Worm (Caenorhabditis elegans) whole organism, midembryonic: Measurements from ENCODE around the gene T25C12.3.

ENCODE experiments used
- T22C8.4 ChIP-seq: fragments of 200-800 bp; sonication (Bioruptor generic); IDR thresholded peaks from 2 replicates; pipeline ENCODE4 v1.3.6; 2022; ENCODE audit warnings: missing genetic modification characterization, missing compliant biosample characterization
- cog-1 ChIP-seq: sonication (generic microtip); optimal IDR thresholded peaks from 2 replicates; lab custom pipeline; 2016; ENCODE audit warnings: missing genetic modification characterization, missing compliant biosample characterization
- flt-1 ChIP-seq: fragments of 200-800 bp; sonication (Bioruptor generic); IDR thresholded peaks from 2 replicates; pipeline ENCODE4 v1.3.6; 2022; ENCODE audit warnings: missing genetic modification characterization, missing compliant biosample characterization
- klf-2 ChIP-seq: fragments of 200-800 bp; sonication (Bioruptor generic); conservative IDR thresholded peaks from 2 replicates; pipeline ENCODE4 v1.3.6; 2022; ENCODE audit warnings: missing genetic modification reagents, missing genetic modification characterization, missing compliant biosample characterization
- med-1 ChIP-seq: sonication (generic microtip); optimal IDR thresholded peaks from 2 replicates; lab custom pipeline; 2017; ENCODE audit warnings: missing genetic modification characterization, mild to moderate bottlenecking, missing compliant biosample characterization, antibody characterized with exemption, missing genetic modification reagents; ENCODE audit not compliant: insufficient read depth
- ref-1 ChIP-seq: fragments of 200-800 bp; sonication (Bioruptor generic); conservative IDR thresholded peaks from 2 replicates; pipeline ENCODE4 v1.3.6; 2022; ENCODE audit warnings: missing genetic modification reagents, missing genetic modification characterization, missing compliant biosample characterization
- tab-1 ChIP-seq: fragments of 200-800 bp; sonication (Bioruptor generic); IDR thresholded peaks from 2 replicates; pipeline ENCODE4 v1.3.6; 2022; ENCODE audit warnings: missing genetic modification characterization, missing compliant biosample characterization
- ztf-23 ChIP-seq: fragments of 200-800 bp; sonication (Bioruptor generic); IDR thresholded peaks from 2 replicates; pipeline ENCODE4 v1.3.6; 2022; ENCODE audit warnings: missing genetic modification reagents, missing genetic modification characterization, missing compliant biosample characterization
- ztf-29 ChIP-seq: fragments of 200-800 bp; sonication (Bioruptor generic); IDR thresholded peaks from 2 replicates; pipeline ENCODE4 v1.3.6; 2022; ENCODE audit warnings: missing genetic modification reagents, missing genetic modification characterization, missing compliant biosample characterization

T25C12.3 gene

ce11 chrX:11499738-11500137 is at the start of gene T25C12.3:
Gene T25C12.3, minus strand, starts transcription at chrX:11499999.
- no peak for TF ChIP-seq flt-1
- TF ChIP-seq T22C8.4 (GFP tag; lab: Robert Waterston, UW): no peak
- no peak for TF ChIP-seq tab-1 (GFP tag; lab: Robert Waterston, UW)
- TF ChIP-seq ref-1 (GFP tag; lab: Robert Waterston, UW): no peak
- TF ChIP-seq ztf-23: no peak
- no peak for TF ChIP-seq cog-1 (tag; lab: Kevin White, UChicago)
- no peak for TF ChIP-seq ztf-29 (GFP tag; lab: Robert Waterston, UW)
- no peak for TF ChIP-seq med-1
- TF ChIP-seq klf-2 (GFP tag; lab: Robert Waterston, UW): no peak

DNA sequence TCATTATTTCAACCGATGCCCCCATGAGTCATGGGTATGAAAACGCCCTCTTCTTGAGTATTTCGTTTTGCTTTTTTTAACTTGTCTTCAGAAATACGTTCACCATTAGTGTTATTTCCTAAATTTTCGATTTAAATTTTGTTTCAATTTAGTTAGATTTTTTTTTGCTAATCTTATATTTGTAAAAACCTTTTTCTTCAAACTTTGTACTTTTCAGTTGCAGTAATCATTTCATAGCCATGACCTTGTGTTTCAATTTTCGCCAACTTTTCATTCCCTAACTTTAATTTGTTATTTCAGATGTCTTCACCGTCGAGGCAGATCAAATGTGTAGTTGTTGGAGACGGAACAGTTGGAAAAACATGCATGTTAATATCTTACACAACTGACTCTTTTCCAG is 48.5 kb upstream of the T25C12.3 start, which contains the start of gene mig-2:
mig-2 (plus strand) TSS at position 301 of the 400 bp plus-strand sequence.
- TF ChIP-seq cog-1 (tag; lab: Kevin White, UChicago): no peak
- TF ChIP-seq ztf-23: no peak
- no peak for TF ChIP-seq med-1
- TF ChIP-seq T22C8.4 (GFP tag; lab: Robert Waterston, UW): no peak
- no peak for TF ChIP-seq ztf-29 (GFP tag; lab: Robert Waterston, UW)
- TF ChIP-seq flt-1: no peak
- TF ChIP-seq tab-1 (GFP tag; lab: Robert Waterston, UW): no peak
- no peak for TF ChIP-seq ref-1 (GFP tag; lab: Robert Waterston, UW)
- no peak for TF ChIP-seq klf-2 (GFP tag; lab: Robert Waterston, UW)

DNA sequence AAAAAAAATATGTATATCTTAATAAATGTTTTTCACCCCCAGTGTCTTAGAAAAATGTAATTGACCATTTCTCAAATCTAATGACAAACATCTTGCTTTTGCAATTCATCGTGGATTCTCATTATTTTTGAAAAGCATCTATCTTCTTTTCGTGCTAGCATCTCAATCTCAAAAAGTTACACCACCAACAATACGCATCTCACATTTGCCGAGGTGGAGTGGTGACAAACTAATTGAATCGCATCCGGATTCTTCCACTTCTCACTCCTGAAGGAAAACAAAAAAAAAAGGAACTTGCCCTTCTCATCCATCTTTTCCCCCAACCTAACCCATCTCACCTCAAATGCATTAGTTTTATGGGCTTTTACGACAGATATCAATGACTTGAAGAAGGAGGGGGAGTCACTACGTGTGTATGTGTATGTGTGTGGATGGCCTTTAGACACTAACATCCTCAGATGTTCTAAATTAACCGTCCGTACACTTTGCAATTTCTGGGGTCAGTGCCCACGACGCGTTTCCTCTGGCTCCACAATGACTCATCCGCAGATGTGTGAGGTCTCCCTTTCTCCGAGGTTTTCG is 47.7 kb upstream of the T25C12.3 start:
- no peak for TF ChIP-seq med-1
- no peak for TF ChIP-seq klf-2 (GFP tag; lab: Robert Waterston, UW)
- TF ChIP-seq ref-1 (GFP tag; lab: Robert Waterston, UW): no peak
- no peak for TF ChIP-seq ztf-23

ce11 chrX:11546445-11547275 is 46.9 kb upstream of the T25C12.3 start, which contains the start of gene selt-1.1:
Gene selt-1.1, minus strand, starts transcription at chrX:11546495.
- TF ChIP-seq tab-1 (GFP tag; lab: Robert Waterston, UW) (no peak), T22C8.4 (GFP tag; lab: Robert Waterston, UW) (peak; percentile 86), ztf-29 (GFP tag; lab: Robert Waterston, UW) (no peak), cog-1 (tag; lab: Kevin White, UChicago) (peak; percentile 54)

DNA sequence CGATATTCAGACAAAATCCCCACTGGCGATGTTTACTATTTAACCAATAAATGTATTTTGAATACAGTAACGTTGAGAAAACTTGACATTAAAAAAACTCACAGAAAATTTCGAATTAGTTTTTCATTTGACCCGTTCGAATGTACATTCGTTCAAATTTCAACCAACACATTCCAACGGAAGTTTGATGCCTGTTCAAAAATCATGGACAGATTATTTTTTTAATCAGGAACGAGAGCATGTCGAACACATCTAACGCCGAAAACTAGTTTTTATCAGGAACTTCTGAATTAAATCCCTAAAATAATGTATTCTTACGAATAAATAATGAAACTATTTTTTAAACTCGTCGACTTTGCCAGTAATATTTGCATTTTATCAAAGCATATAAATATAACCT is 41.9 kb upstream of the T25C12.3 start:
- no peak for TF ChIP-seq flt-1
- no peak for TF ChIP-seq cog-1 (tag; lab: Kevin White, UChicago)
- no peak for TF ChIP-seq ztf-23
- TF ChIP-seq ref-1 (GFP tag; lab: Robert Waterston, UW): no peak
- TF ChIP-seq T22C8.4 (GFP tag; lab: Robert Waterston, UW): no peak
- TF ChIP-seq ztf-29 (GFP tag; lab: Robert Waterston, UW): no peak
- TF ChIP-seq klf-2 (GFP tag; lab: Robert Waterston, UW): no peak
- no peak for TF ChIP-seq med-1
- TF ChIP-seq tab-1 (GFP tag; lab: Robert Waterston, UW): no peak

DNA sequence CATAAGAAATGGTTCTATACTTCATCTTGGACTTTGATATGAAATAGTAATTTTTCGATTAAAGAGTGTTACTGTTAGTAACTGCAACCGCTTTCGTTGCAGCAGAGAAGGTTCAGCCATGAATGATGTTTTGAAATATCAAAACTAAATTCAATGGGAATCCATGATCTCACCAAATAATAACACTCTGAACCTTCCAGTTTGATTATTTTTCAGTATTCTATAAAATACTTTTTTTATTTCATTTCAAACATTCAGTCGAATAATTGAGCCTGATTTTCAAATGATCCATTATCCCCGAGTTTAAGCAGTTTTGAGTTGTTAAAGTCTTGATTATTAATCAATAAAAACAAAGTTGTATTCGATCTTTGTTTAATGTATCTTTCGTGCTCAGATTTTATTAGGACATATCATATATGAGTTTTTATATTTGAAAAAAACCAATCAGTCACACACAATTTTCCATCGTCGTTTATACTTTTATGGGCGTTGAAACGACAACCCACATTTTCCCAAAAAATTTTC is 37.5 kb upstream of the T25C12.3 start, which contains the start of gene gcp-2.2:
gcp-2.2 (plus strand) TSS at position 475 of the 525 bp plus-strand sequence.
- TF ChIP-seq T22C8.4 (GFP tag; lab: Robert Waterston, UW) (no peak), ref-1 (GFP tag; lab: Robert Waterston, UW) (no peak), cog-1 (tag; lab: Kevin White, UChicago) (no peak), tab-1 (GFP tag; lab: Robert Waterston, UW) (no peak), ztf-23 (no peak), ztf-29 (GFP tag; lab: Robert Waterston, UW) (no peak), klf-2 (GFP tag; lab: Robert Waterston, UW) (no peak)

- no peak for TF ChIP-seq ztf-23
- no peak for TF ChIP-seq ztf-29 (GFP tag; lab: Robert Waterston, UW)
- no peak for TF ChIP-seq ref-1 (GFP tag; lab: Robert Waterston, UW)
- TF ChIP-seq cog-1 (tag; lab: Kevin White, UChicago): no peak
- no peak for TF ChIP-seq flt-1
- TF ChIP-seq tab-1 (GFP tag; lab: Robert Waterston, UW): no peak
- TF ChIP-seq klf-2 (GFP tag; lab: Robert Waterston, UW): no peak
- no peak for TF ChIP-seq med-1
- TF ChIP-seq T22C8.4 (GFP tag; lab: Robert Waterston, UW): no peak
These were observed 36.6 kb upstream of the T25C12.3 start, which contains the start of gene C35C5.9 for ce11 chrX:11536408-11536807. Gene C35C5.9, plus strand, starts transcription at chrX:11536568.

DNA sequence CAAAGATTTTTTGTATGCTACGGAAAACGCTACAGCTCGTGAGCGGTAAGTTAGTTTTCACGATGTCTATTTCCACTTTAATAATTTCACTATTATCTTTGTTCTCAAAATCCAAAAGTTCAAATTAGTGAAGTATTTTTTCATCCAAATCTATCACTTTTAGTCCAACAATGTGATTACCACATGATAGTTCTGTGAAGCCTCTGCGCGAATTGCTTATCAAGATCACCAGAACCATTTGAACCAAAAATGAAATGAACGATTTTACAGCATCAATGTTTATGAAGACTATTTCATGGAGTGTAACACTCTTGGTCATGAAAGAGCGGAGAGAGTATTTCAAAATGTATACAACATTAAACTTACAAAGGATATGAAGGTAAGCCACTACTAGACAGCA is 34.6 kb upstream of the T25C12.3 start:
- TF ChIP-seq ztf-29 (GFP tag; lab: Robert Waterston, UW) (no peak), ztf-23 (no peak), klf-2 (GFP tag; lab: Robert Waterston, UW) (no peak), tab-1 (GFP tag; lab: Robert Waterston, UW) (no peak), cog-1 (tag; lab: Kevin White, UChicago) (no peak), med-1 (no peak), ref-1 (GFP tag; lab: Robert Waterston, UW) (no peak), flt-1 (no peak), T22C8.4 (GFP tag; lab: Robert Waterston, UW) (no peak)

- no peak for TF ChIP-seq ztf-23
- TF ChIP-seq flt-1: no peak
- TF ChIP-seq klf-2 (GFP tag; lab: Robert Waterston, UW): no peak
These were observed 33.8 kb upstream of the T25C12.3 start, which contains the start of gene C35C5.8 for ce11 chrX:11533543-11534003. Gene C35C5.8, plus strand, starts transcription at chrX:11533593.
